Fruit fly (Drosophila melanogaster): ENCODE measurements around the gene PVRAP.
A peak's percentile ranks its signal among the peaks of the same experiment; 100 is the strongest.

The PVRAP gene

dm6 chr3L:5993701-5994499, 3.1 kb upstream of the PVRAP start (continued):
- TF ChIP-seq aop (GFP tag; IDR thresholded peaks at IDR 0.05), result no peak
- no peak for TF ChIP-seq CG17359 (tag; optimal IDR thresholded peaks at IDR 0.05)
- no peak for TF ChIP-seq Dp (GFP tag; optimal IDR thresholded peaks at IDR 0.05)
- no peak for TF ChIP-seq da (GFP tag; optimal IDR thresholded peaks at IDR 0.05)
- no peak for TF ChIP-seq CG7745 (tag; optimal IDR thresholded peaks at IDR 0.05)
- TF ChIP-seq Nf-YB (GFP tag; optimal IDR thresholded peaks at IDR 0.05), result no peak
- peak; percentile 64 for TF ChIP-seq gem (tag; optimal IDR thresholded peaks at IDR 0.05)
- TF ChIP-seq ash1 (GFP tag; optimal IDR thresholded peaks at IDR 0.05), result no peak
- no peak for TF ChIP-seq pros (GFP tag; optimal IDR thresholded peaks at IDR 0.05)
- TF ChIP-seq Neu2 (GFP tag; optimal IDR thresholded peaks at IDR 0.05; ENCODE audit: borderline replicate concordance), result no peak
- TF ChIP-seq CG12236 (GFP tag; optimal IDR thresholded peaks at IDR 0.05), result no peak
- peak; percentile 60 for TF ChIP-seq Dll (GFP tag; IDR thresholded peaks at IDR 0.05; ENCODE audit: partially characterized antibody)
- no peak for TF ChIP-seq oc (tag; optimal IDR thresholded peaks at IDR 0.05)
- TF ChIP-seq so (GFP tag; IDR thresholded peaks at IDR 0.05), result no peak
- TF ChIP-seq mam (GFP tag; optimal IDR thresholded peaks at IDR 0.05), result no peak
- TF ChIP-seq fd102C (GFP tag; optimal IDR thresholded peaks at IDR 0.05), result peak; percentile 29
- peak; percentile 72 for TF ChIP-seq CG2712 (tag; optimal IDR thresholded peaks at IDR 0.05)
- no peak for TF ChIP-seq CG10565 (GFP tag; optimal IDR thresholded peaks at IDR 0.05)
- TF ChIP-seq NC2α (GFP tag; optimal IDR thresholded peaks at IDR 0.05), result no peak
- TF ChIP-seq dysf (GFP tag; IDR thresholded peaks at IDR 0.05), result no peak
- TF ChIP-seq tna (GFP tag; IDR thresholded peaks at IDR 0.05; ENCODE audit: partially characterized antibody), result no peak
- TF ChIP-seq CG6813 (GFP tag; optimal IDR thresholded peaks at IDR 0.05), result no peak
- no peak for TF ChIP-seq CHES-1-like (GFP tag; optimal IDR thresholded peaks at IDR 0.05)
- no peak for TF ChIP-seq Oaz (GFP tag; IDR thresholded peaks at IDR 0.05)
- no peak for TF ChIP-seq CG17186 (GFP tag; optimal IDR thresholded peaks at IDR 0.05)
- no peak for TF ChIP-seq CG13624 (GFP tag; optimal IDR thresholded peaks at IDR 0.05)
- peak; percentile 12 for TF ChIP-seq Oli (tag; optimal IDR thresholded peaks at IDR 0.05)
- TF ChIP-seq CG10209 (GFP tag; optimal IDR thresholded peaks at IDR 0.05), result no peak
- peak; percentile 10 for TF ChIP-seq CoRest (tag; optimal IDR thresholded peaks at IDR 0.05)
- TF ChIP-seq sima (GFP tag; optimal IDR thresholded peaks at IDR 0.05), result no peak
- no peak for TF ChIP-seq CG32532 (GFP tag; IDR thresholded peaks at IDR 0.05)
- no peak for TF ChIP-seq nau (GFP tag; optimal IDR thresholded peaks at IDR 0.05)
- TF ChIP-seq Vsx1 (GFP tag; optimal IDR thresholded peaks at IDR 0.05), result no peak
- TF ChIP-seq hb (GFP tag; IDR thresholded peaks at IDR 0.05; ENCODE audit: partially characterized antibody), result no peak
- no peak for TF ChIP-seq psq (GFP tag; optimal IDR thresholded peaks at IDR 0.05)
- TF ChIP-seq CG9932 (GFP tag; IDR thresholded peaks at IDR 0.05), result no peak
- peak; percentile 67 for TF ChIP-seq Scr (GFP tag; IDR thresholded peaks at IDR 0.05; ENCODE audit: partially characterized antibody)
- peak; percentile 55 for TF ChIP-seq CG8290 (GFP tag; optimal IDR thresholded peaks at IDR 0.05)
- no peak for TF ChIP-seq CG8290 (tag; optimal IDR thresholded peaks at IDR 0.05)
- no peak for TF ChIP-seq CG7786 (GFP tag; optimal IDR thresholded peaks at IDR 0.05)
- no peak for TF ChIP-seq CG34224 (GFP tag; IDR thresholded peaks at IDR 0.05; ENCODE audit: partially characterized antibody)
- TF ChIP-seq Ravus (GFP tag; IDR thresholded peaks at IDR 0.05), result no peak
- no peak for TF ChIP-seq H2.0 (GFP tag; IDR thresholded peaks at IDR 0.05)
- peak; percentile 41 for TF ChIP-seq CG15479 (GFP tag; optimal IDR thresholded peaks at IDR 0.05)
- TF ChIP-seq CG12104 (GFP tag; optimal IDR thresholded peaks at IDR 0.05), result no peak
- TF ChIP-seq bowl (GFP tag; IDR thresholded peaks at IDR 0.05), result no peak
- TF ChIP-seq CG8765 (GFP tag; IDR thresholded peaks at IDR 0.05), result peak; percentile 47; the same call in 1 of the 2 replicates
- no peak for TF ChIP-seq emc (GFP tag; optimal IDR thresholded peaks at IDR 0.05)
- no peak for TF ChIP-seq Nf-YA (GFP tag; IDR thresholded peaks at IDR 0.05)
- TF ChIP-seq CG18262 (tag; optimal IDR thresholded peaks at IDR 0.05), result peak; percentile 66

Measured in whole organism, embryonic.